Worm (Caenorhabditis elegans) whole organism, L4 larva: ENCODE measurements around the gene nspg-5.

Source experiments
- D1046.2 ChIP-seq: fragments of 200-800 bp; sonication (Bioruptor generic); IDR thresholded peaks from 2 replicates; pipeline ENCODE4 v1.3.6; 2022; ENCODE audit warnings: missing genetic modification characterization, missing compliant biosample characterization
- F10B5.3 ChIP-seq: sonication (generic microtip); optimal IDR thresholded peaks from 2 replicates; lab custom pipeline; 2016; ENCODE audit warnings: mild to moderate bottlenecking, missing genetic modification characterization, missing compliant biosample characterization
- F44E2.7 ChIP-seq: fragments of 200-800 bp; sonication (Bioruptor generic); IDR thresholded peaks from 2 replicates; pipeline ENCODE4 v2.1.2; 2022; ENCODE audit warnings: missing genetic modification characterization, missing compliant biosample characterization
- F49E8.2 ChIP-seq: sonication (generic microtip); optimal IDR thresholded peaks from 2 replicates; lab custom pipeline; 2016; ENCODE audit warnings: missing compliant biosample characterization, mild to moderate bottlenecking, missing genetic modification characterization, borderline replicate concordance
- R02D3.7 ChIP-seq: fragments of 150-350 bp; sonication (generic microtip); optimal IDR thresholded peaks from 3 replicates; lab custom pipeline; 2014; ENCODE audit warnings: missing biosample characterization, missing genetic modification characterization
- ZK337.2 ChIP-seq: fragments of 200-800 bp; sonication (Bioruptor generic); IDR thresholded peaks from 2 replicates; pipeline ENCODE4 v1.3.6; 2022; ENCODE audit warnings: missing genetic modification reagents, missing genetic modification characterization, missing compliant biosample characterization
- aha-1 ChIP-seq: fragments of 150-350 bp; peaks from one replicate; lab custom pipeline; 2014; ENCODE audit warnings: missing biosample characterization, missing genetic modification characterization
- attf-4 ChIP-seq: sonication (generic microtip); optimal IDR thresholded peaks from 3 replicates; lab custom pipeline; 2017; ENCODE audit warnings: missing biosample characterization, missing genetic modification characterization
- ceh-20 ChIP-seq: fragments of 200-800 bp; sonication (Bioruptor generic); IDR thresholded peaks from 2 replicates; pipeline ENCODE4 v1.3.6; 2022; ENCODE audit warnings: missing genetic modification reagents, missing genetic modification characterization, missing compliant biosample characterization
- ceh-32 ChIP-seq: sonication (generic microtip); optimal IDR thresholded peaks from 2 replicates; lab custom pipeline; 2016; ENCODE audit warnings: mild to moderate bottlenecking, missing genetic modification characterization, missing compliant biosample characterization; ENCODE audit not compliant: poor library complexity
- ceh-62 ChIP-seq: sonication (generic microtip); optimal IDR thresholded peaks from 2 replicates; lab custom pipeline; 2017; ENCODE audit warnings: missing biosample characterization, missing genetic modification characterization
- cey-2 ChIP-seq: sonication (generic microtip); optimal IDR thresholded peaks from 3 replicates; lab custom pipeline; 2017; ENCODE audit warnings: missing genetic modification characterization, mild to moderate bottlenecking, missing compliant biosample characterization, antibody characterized with exemption, borderline replicate concordance; ENCODE audit not compliant: insufficient read depth
- daf-16 ChIP-seq, 3 experiments: sonication (generic microtip); optimal IDR thresholded peaks; 2 replicates each; lab custom pipeline; 2016 to 2017; ENCODE audit warnings: missing genetic modification characterization in 3 of 3, missing genetic modification reagents in 3 of 3, mild to moderate bottlenecking in 2 of 3, missing compliant biosample characterization in 2 of 3, missing biosample characterization in 1 of 3, moderate library complexity in 1 of 3
- dmd-8 ChIP-seq: fragments of 200-800 bp; sonication (Bioruptor generic); IDR thresholded peaks from 2 replicates; pipeline ENCODE4 v1.3.6; 2022; ENCODE audit warnings: missing genetic modification characterization, missing compliant biosample characterization
- dmd-9 ChIP-seq: fragments of 200-800 bp; sonication (Bioruptor generic); IDR thresholded peaks from 2 replicates; pipeline ENCODE4 v1.3.6; 2022; ENCODE audit warnings: missing genetic modification reagents, missing genetic modification characterization, missing compliant biosample characterization
- egl-43 ChIP-seq: fragments of 200-800 bp; sonication (Bioruptor generic); IDR thresholded peaks from 2 replicates; pipeline ENCODE4 v1.3.6; 2022; ENCODE audit warnings: missing genetic modification reagents, missing genetic modification characterization, missing compliant biosample characterization
- fos-1 ChIP-seq: fragments of 150-350 bp; optimal IDR thresholded peaks from 2 replicates; lab custom pipeline; 2014; ENCODE audit warnings: missing biosample characterization, missing genetic modification characterization
- gei-8 ChIP-seq: fragments of 200-800 bp; sonication (Bioruptor generic); optimal IDR thresholded peaks from 2 replicates; lab custom pipeline; 2018; ENCODE audit warnings: mild to moderate bottlenecking, missing genetic modification characterization, missing compliant biosample characterization
- hmg-1.1 ChIP-seq: fragments of 200-800 bp; sonication (Bioruptor generic); IDR thresholded peaks from 2 replicates; pipeline ENCODE4 v1.3.6; 2022; ENCODE audit warnings: missing genetic modification reagents, missing genetic modification characterization, missing compliant biosample characterization
- madf-5 ChIP-seq, 2 experiments: fragments of 200-800 bp; sonication (Bioruptor generic); IDR thresholded peaks; 2 replicates each; pipeline ENCODE4 v1.3.6; 2022; ENCODE audit warnings: missing compliant biosample characterization in 2 of 2, missing genetic modification characterization in 2 of 2
- mdl-1 ChIP-seq, 2 experiments: fragments of 150-350 bp in 1 of 2; sonication (generic microtip) in 1 of 2; optimal IDR thresholded peaks; 2 replicates each; lab custom pipeline; 2014 to 2017; ENCODE audit warnings: missing biosample characterization in 2 of 2, missing genetic modification characterization in 2 of 2
- mdt-29 ChIP-seq: fragments of 200-800 bp; sonication (Bioruptor generic); IDR thresholded peaks from 2 replicates; pipeline ENCODE4 v1.3.6; 2022; ENCODE audit warnings: missing genetic modification reagents, missing genetic modification characterization, missing compliant biosample characterization
- mxl-2 ChIP-seq: fragments of 200-800 bp; sonication (Bioruptor generic); conservative IDR thresholded peaks from 2 replicates; pipeline ENCODE4 v1.3.6; 2022; ENCODE audit warnings: missing genetic modification reagents, missing genetic modification characterization, missing compliant biosample characterization
- nhr-111 ChIP-seq: fragments of 200-800 bp; sonication (Bioruptor generic); optimal IDR thresholded peaks from 2 replicates; lab custom pipeline; 2018; ENCODE audit warnings: mild to moderate bottlenecking, missing genetic modification characterization, missing compliant biosample characterization
- nhr-25 ChIP-seq: sonication (generic microtip); optimal IDR thresholded peaks from 2 replicates; lab custom pipeline; 2017; ENCODE audit warnings: missing genetic modification characterization, mild to moderate bottlenecking, missing compliant biosample characterization, antibody characterized with exemption, moderate library complexity, borderline replicate concordance; ENCODE audit not compliant: insufficient read depth
- nhr-28 ChIP-seq: fragments of 150-350 bp; optimal IDR thresholded peaks from 2 replicates; lab custom pipeline; 2014; ENCODE audit warnings: missing biosample characterization, missing genetic modification characterization
- nhr-41 ChIP-seq: fragments of 200-800 bp; sonication (Bioruptor generic); IDR thresholded peaks from 2 replicates; pipeline ENCODE4 v1.3.6; 2022; ENCODE audit warnings: missing genetic modification reagents, missing genetic modification characterization, missing compliant biosample characterization
- nhr-6 ChIP-seq: fragments of 150-350 bp; optimal IDR thresholded peaks from 2 replicates; lab custom pipeline; 2014; ENCODE audit warnings: missing biosample characterization, missing genetic modification characterization
- php-3 ChIP-seq: fragments of 200-800 bp; sonication (Bioruptor generic); IDR thresholded peaks from 2 replicates; pipeline ENCODE4 v1.3.6; 2022; ENCODE audit warnings: missing genetic modification reagents, missing genetic modification characterization, missing compliant biosample characterization
- pqm-1 ChIP-seq: sonication (generic microtip); optimal IDR thresholded peaks from 2 replicates; lab custom pipeline; 2017; ENCODE audit warnings: missing biosample characterization, missing genetic modification characterization
- rbr-2 ChIP-seq: sonication (generic microtip); optimal IDR thresholded peaks from 2 replicates; lab custom pipeline; 2016; ENCODE audit warnings: missing genotype, missing genetic modification characterization, missing compliant biosample characterization
- saeg-2 ChIP-seq: fragments of 200-800 bp; sonication (Bioruptor generic); IDR thresholded peaks from 2 replicates; pipeline ENCODE4 v1.3.6; 2022; ENCODE audit warnings: missing genetic modification reagents, missing genetic modification characterization, missing compliant biosample characterization
- set-16 ChIP-seq: fragments of 200-800 bp; sonication (Bioruptor generic); IDR thresholded peaks from 2 replicates; pipeline ENCODE4 v1.3.6; 2022; ENCODE audit warnings: missing genetic modification reagents, missing genetic modification characterization, missing compliant biosample characterization
- skn-1 ChIP-seq: fragments of 150-350 bp; optimal IDR thresholded peaks from 2 replicates; lab custom pipeline; 2014; ENCODE audit warnings: missing biosample characterization, missing genetic modification characterization
- snpc-1.2 ChIP-seq: fragments of 200-800 bp; sonication (Bioruptor generic); IDR thresholded peaks from 2 replicates; pipeline ENCODE4 v1.3.6; 2022; ENCODE audit warnings: missing genetic modification reagents, missing genetic modification characterization, missing compliant biosample characterization
- snpc-4 ChIP-seq: fragments of 150-350 bp; optimal IDR thresholded peaks from 2 replicates; lab custom pipeline; 2014; ENCODE audit warnings: missing biosample characterization, missing genetic modification characterization
- tag-97 ChIP-seq: fragments of 200-800 bp; sonication (Bioruptor generic); IDR thresholded peaks from 2 replicates; pipeline ENCODE4 v1.3.6; 2022; ENCODE audit warnings: missing genetic modification characterization, missing compliant biosample characterization
- unc-62 ChIP-seq, 3 experiments: fragments of 150-350 bp in 1 of 3; sonication (generic microtip); optimal IDR thresholded peaks in 2 of 3; peaks in 1 of 3; 1 replicate in 1 of 3; 2 replicates in 2 of 3; lab custom pipeline; 2014 to 2017; ENCODE audit warnings: missing biosample characterization in 3 of 3, missing genetic modification characterization in 3 of 3, missing genetic modification reagents in 3 of 3, missing genotype in 1 of 3
- ztf-11 ChIP-seq: fragments of 150-350 bp; optimal IDR thresholded peaks from 2 replicates; lab custom pipeline; 2014; ENCODE audit warnings: missing biosample characterization, missing genetic modification characterization

The nspg-5 gene

ce11 chrX:2953522-2954032 is 28.2 kb upstream of the nspg-5 start:
- TF ChIP-seq nhr-6 (tag; lab: Kevin White, UChicago) (no peak), saeg-2 (GFP tag; lab: Robert Waterston, UW) (no peak), mdl-1 (tag; optimal IDR thresholded peaks at IDR 0.05; lab: Kevin White, UChicago) (peak in 1 of 2 experiments; percentile 13), hmg-1.1 (GFP tag; lab: Robert Waterston, UW) (peak; percentile 17; the same call in 1 of the 2 replicates), set-16 (GFP tag; lab: Robert Waterston, UW) (0 out of 2 replicates have a peak, but pooled peaks have one; percentile 10), egl-43 (GFP tag; lab: Robert Waterston, UW) (0 out of 2 replicates have a peak, but pooled peaks have one; percentile 50), aha-1 (peak; percentile 20)
- TF ChIP-seq, all 104 proteins: peak for 5

ce11 chrX:2955628-2956027 is 26.2 kb upstream of the nspg-5 start:
- TF ChIP-seq skn-1 (no peak), nhr-28 (tag; lab: Kevin White, UChicago) (no peak), unc-62 (GFP tag; optimal IDR thresholded peaks at IDR 0.05 in 1 of 2; lab: Kevin White, UChicago) (peak in 1 of 2 experiments; percentile 96), unc-62 (tag; optimal IDR thresholded peaks at IDR 0.05; lab: Kevin White, UChicago) (no peak)

DNA sequence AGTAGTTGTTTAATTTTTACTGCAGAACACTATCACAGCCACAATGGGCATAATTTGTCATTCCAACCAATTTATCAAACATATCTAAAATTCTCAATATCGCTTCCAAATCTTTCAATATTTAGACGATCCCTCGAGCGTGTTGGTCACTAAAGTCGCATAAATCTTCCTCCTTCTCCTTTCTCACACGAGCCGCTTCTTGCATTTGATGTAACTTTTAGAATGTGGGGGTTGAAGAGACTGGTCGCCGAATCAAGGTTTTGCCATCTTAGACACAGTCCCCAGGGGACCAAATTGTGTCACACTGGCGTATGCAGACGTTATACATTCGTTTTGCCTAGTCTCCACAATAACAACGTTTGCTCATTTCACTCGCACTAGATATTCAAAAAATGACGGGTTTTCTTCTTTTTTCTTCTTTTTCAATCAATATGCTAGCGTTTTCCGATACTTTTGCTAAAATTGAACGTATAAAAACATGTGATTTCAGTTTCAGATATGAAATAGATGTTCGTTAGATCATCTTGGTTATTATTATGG is 24.3 kb upstream of the nspg-5 start, which contains the start of gene gbb-1:
Gene gbb-1, plus strand, starts transcription at position 490 of the 540 bp plus-strand sequence.
- TF ChIP-seq unc-62 (GFP tag; optimal IDR thresholded peaks at IDR 0.05 in 1 of 2; lab: Kevin White, UChicago): peak in 1 of 2 experiments; percentile 87
- TF ChIP-seq unc-62 (tag; optimal IDR thresholded peaks at IDR 0.05; lab: Kevin White, UChicago): no peak
- TF ChIP-seq nhr-111: no peak

- TF ChIP-seq snpc-4 (tag; lab: Kevin White, UChicago): peak; percentile 68
- peak in 1 of 2 experiments; percentile 10 for TF ChIP-seq daf-16 (GFP tag; optimal IDR thresholded peaks at IDR 0.05; lab: Kevin White, UChicago)
- TF ChIP-seq daf-16 (tag; optimal IDR thresholded peaks at IDR 0.05; lab: Kevin White, UChicago): no peak
- TF ChIP-seq dmd-9 (GFP tag; lab: Robert Waterston, UW): 0 out of 2 replicates have a peak, but pooled peaks have one; percentile 6
- TF ChIP-seq tag-97 (GFP tag; lab: Robert Waterston, UW): no peak
- no peak for TF ChIP-seq ceh-20 (GFP tag; lab: Robert Waterston, UW)
- TF ChIP-seq dmd-8 (GFP tag; lab: Robert Waterston, UW): no peak
- no peak for TF ChIP-seq ceh-62 (tag; lab: Kevin White, UChicago)
- peak; percentile 59; the same call in 1 of the 2 replicates for TF ChIP-seq set-16 (GFP tag; lab: Robert Waterston, UW)
- TF ChIP-seq F10B5.3 (tag; lab: Kevin White, UChicago): no peak
- peak; percentile 91 for TF ChIP-seq aha-1
- no peak for TF ChIP-seq F44E2.7 (GFP tag; lab: Robert Waterston, UW)
- TF ChIP-seq unc-62 (GFP tag; optimal IDR thresholded peaks at IDR 0.05 in 1 of 2; lab: Kevin White, UChicago): peak in 1 of 2 experiments; percentile 42
- TF ChIP-seq unc-62 (tag; optimal IDR thresholded peaks at IDR 0.05; lab: Kevin White, UChicago): no peak
- 0 out of 2 replicates have a peak, but pooled peaks have one; percentile 22 for TF ChIP-seq snpc-1.2 (GFP tag; lab: Robert Waterston, UW)
These were observed 21.1 kb upstream of the nspg-5 start for ce11 chrX:2960703-2961102.

DNA sequence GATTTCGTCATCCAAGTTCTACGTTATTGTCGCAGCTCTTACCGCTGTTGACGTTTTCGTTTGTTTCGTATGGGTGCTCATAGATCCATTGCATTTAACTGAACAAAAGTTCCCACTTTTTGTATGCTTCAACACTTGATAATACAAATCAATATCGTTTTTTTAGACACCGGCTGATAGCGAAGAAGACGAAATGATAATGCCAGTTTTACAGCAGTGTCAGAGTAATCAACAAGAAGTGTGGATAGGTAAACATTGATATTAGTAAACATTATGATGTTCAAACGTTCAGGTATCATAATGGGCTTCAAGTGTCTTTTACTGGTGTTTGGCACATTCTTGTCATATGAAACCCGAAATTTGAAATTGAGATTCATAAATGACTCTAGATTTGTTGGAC is 15.6 kb upstream of the nspg-5 start:
- TF ChIP-seq ztf-11 (tag; lab: Kevin White, UChicago): no peak
- no peak for TF ChIP-seq snpc-4 (tag; lab: Kevin White, UChicago)
- no peak for TF ChIP-seq ZK337.2 (GFP tag; lab: Robert Waterston, UW)
- TF ChIP-seq nhr-25: no peak
- no peak for TF ChIP-seq mxl-2
- TF ChIP-seq R02D3.7 (tag; lab: Kevin White, UChicago): no peak
- no peak for TF ChIP-seq ceh-32 (tag; lab: Kevin White, UChicago)
- TF ChIP-seq F44E2.7 (GFP tag; lab: Robert Waterston, UW): no peak
- TF ChIP-seq attf-4 (tag; lab: Kevin White, UChicago): no peak
- no peak for TF ChIP-seq rbr-2 (tag; lab: Kevin White, UChicago)
- TF ChIP-seq gei-8 (GFP tag; lab: Kevin White, UChicago): no peak
- no peak for TF ChIP-seq skn-1
- 0 out of 2 replicates have a peak, but pooled peaks have one; percentile 48 for TF ChIP-seq php-3 (GFP tag; lab: Robert Waterston, UW)
- TF ChIP-seq nhr-28 (tag; lab: Kevin White, UChicago): peak; percentile 33
- no peak for TF ChIP-seq fos-1
- peak; percentile 50 for TF ChIP-seq pqm-1 (tag; lab: Kevin White, UChicago)
- no peak for TF ChIP-seq mdt-29 (GFP tag; lab: Robert Waterston, UW)
- TF ChIP-seq nhr-41 (GFP tag; lab: Robert Waterston, UW): no peak
- no peak for TF ChIP-seq madf-5 (GFP tag; IDR thresholded peaks at IDR 0.05; lab: Robert Waterston, UW)
- no peak for TF ChIP-seq F10B5.3 (tag; lab: Kevin White, UChicago)
- TF ChIP-seq D1046.2: no peak
- TF ChIP-seq F49E8.2: no peak
- no peak for TF ChIP-seq cey-2
